Worm (Caenorhabditis elegans) whole organism, early embryonic: Measurements from ENCODE around the gene crh-1.

Experiments used
- B0310.2 ChIP-seq: sonication (generic microtip); optimal IDR thresholded peaks from 2 replicates; lab custom pipeline; 2016; ENCODE audit warnings: mild to moderate bottlenecking, missing genetic modification characterization, missing compliant biosample characterization
- F13C5.2 ChIP-seq: sonication (generic microtip); optimal IDR thresholded peaks from 2 replicates; lab custom pipeline; 2017; ENCODE audit warnings: mild to moderate bottlenecking, missing genetic modification characterization, inconsistent platforms, missing compliant biosample characterization
- aly-1 ChIP-seq: sonication (generic microtip); optimal IDR thresholded peaks from 2 replicates; lab custom pipeline; 2016; ENCODE audit warnings: missing genetic modification characterization, missing compliant biosample characterization
- ama-1 ChIP-seq: fragments of 150-350 bp; optimal IDR thresholded peaks from 2 replicates; lab custom pipeline; 2014
- ceh-13 ChIP-seq: fragments of 200-800 bp; sonication (Bioruptor generic); optimal IDR thresholded peaks from 2 replicates; lab custom pipeline; 2018; ENCODE audit warnings: mild to moderate bottlenecking, missing genetic modification characterization, missing compliant biosample characterization
- ceh-36 ChIP-seq: sonication (generic microtip); optimal IDR thresholded peaks from 2 replicates; lab custom pipeline; 2016; ENCODE audit warnings: missing genetic modification characterization, inconsistent platforms, missing compliant biosample characterization
- flt-1 ChIP-seq: fragments of 200-800 bp; sonication (Bioruptor generic); IDR thresholded peaks from 2 replicates; pipeline ENCODE4 v1.3.6; 2022; ENCODE audit warnings: missing genetic modification characterization, missing compliant biosample characterization
- hmbx-1 ChIP-seq: sonication (generic microtip); optimal IDR thresholded peaks from 2 replicates; lab custom pipeline; 2016; ENCODE audit warnings: mild to moderate bottlenecking, missing genetic modification characterization, missing compliant biosample characterization
- hmg-4 ChIP-seq: fragments of 200-800 bp; sonication (Bioruptor generic); optimal IDR thresholded peaks from 2 replicates; lab custom pipeline; 2018; ENCODE audit warnings: mild to moderate bottlenecking, missing genetic modification characterization, missing compliant biosample characterization
- hnd-1 ChIP-seq: sonication (generic microtip); optimal IDR thresholded peaks from 2 replicates; lab custom pipeline; 2016; ENCODE audit warnings: missing genetic modification characterization, missing compliant biosample characterization
- sea-1 ChIP-seq: fragments of 200-800 bp; sonication (Bioruptor generic); conservative IDR thresholded peaks from 2 replicates; pipeline ENCODE4 v1.3.6; 2022; ENCODE audit warnings: missing genetic modification characterization, missing compliant biosample characterization
- tbx-11 ChIP-seq: fragments of 200-800 bp; sonication (Bioruptor generic); IDR thresholded peaks from 2 replicates; pipeline ENCODE4 v1.3.6; 2022; ENCODE audit warnings: missing genetic modification characterization, missing compliant biosample characterization
- tbx-37 ChIP-seq: fragments of 200-800 bp; sonication (Bioruptor generic); conservative IDR thresholded peaks from 2 replicates; pipeline ENCODE4 v1.3.6; 2022; ENCODE audit warnings: missing genetic modification reagents, missing genetic modification characterization, missing compliant biosample characterization
- tra-4 ChIP-seq: sonication (generic microtip); optimal IDR thresholded peaks from 2 replicates; lab custom pipeline; 2017; ENCODE audit warnings: missing genetic modification characterization, missing compliant biosample characterization

DNA sequence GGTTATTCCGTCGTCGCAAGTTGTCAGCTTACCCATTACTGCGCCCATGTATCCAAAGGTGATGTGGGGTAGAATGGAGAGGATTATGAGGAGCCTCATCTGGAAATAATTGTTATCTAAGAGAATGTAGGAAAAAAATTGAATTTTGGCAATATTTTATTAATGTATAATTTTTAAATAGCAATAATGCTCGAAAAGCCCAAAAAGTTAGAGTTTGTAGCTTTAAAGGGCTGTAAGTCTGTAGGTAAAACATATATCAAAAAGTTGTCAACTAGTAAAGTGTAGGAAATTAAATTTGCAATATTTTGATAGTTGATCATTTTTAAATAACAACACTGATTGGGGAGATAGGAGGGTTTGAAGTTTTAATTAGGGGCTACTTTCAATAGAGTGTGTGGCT, 51.2 kb downstream of the crh-1 start, which contains the start of gene Y41C4A.8:
- no peak for TF ChIP-seq tbx-11
- TF ChIP-seq ama-1 (lab: Kevin White, UChicago) = no peak
- TF ChIP-seq aly-1 (tag; lab: Kevin White, UChicago) = no peak
- TF ChIP-seq B0310.2 (tag; lab: Kevin White, UChicago) = no peak
- TF ChIP-seq sea-1 (GFP tag; lab: Robert Waterston, UW) = no peak
- no peak for TF ChIP-seq hmbx-1 (tag; lab: Kevin White, UChicago)
- no peak for TF ChIP-seq tra-4 (tag; lab: Kevin White, UChicago)
- no peak for TF ChIP-seq ceh-36
- no peak for TF ChIP-seq tbx-37 (GFP tag; lab: Robert Waterston, UW)
- no peak for TF ChIP-seq flt-1
- no peak for TF ChIP-seq F13C5.2 (tag; lab: Kevin White, UChicago)
- TF ChIP-seq hnd-1 (tag; lab: Kevin White, UChicago) = no peak
- TF ChIP-seq hmg-4 (GFP tag; lab: Kevin White, UChicago) = no peak
- no peak for TF ChIP-seq ceh-13 (GFP tag; lab: Kevin White, UChicago)
